Fruit fly (Drosophila melanogaster): ENCODE measurements around the gene phu.

The phu gene

DNA sequence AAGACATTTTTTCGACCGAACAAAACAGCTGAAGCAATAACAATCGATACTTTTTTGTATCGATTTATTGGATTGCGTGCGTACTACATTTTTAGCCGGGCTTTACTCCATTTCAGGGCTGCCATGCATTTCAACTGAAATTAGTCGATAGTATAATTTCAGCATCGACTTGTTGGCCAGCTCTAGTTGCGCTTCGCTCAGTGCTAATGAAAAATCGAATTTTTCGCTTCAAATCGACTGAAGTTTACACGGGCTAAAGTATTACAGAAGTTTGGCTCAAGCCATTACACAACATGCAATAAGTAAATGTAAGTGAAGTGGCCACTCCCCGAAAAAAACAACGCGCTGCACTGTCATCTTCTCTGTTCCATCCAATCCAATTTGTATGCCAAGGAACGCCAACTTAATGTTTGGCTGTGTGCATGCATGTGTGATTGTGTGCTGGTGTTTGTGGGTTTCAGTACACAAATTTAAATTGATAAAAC, 21.3 kb downstream of the phu start, which contains the start of the genes mRpL47, CG8176 and Kdm3 (continued):
- TF ChIP-seq CG4820 (GFP tag; optimal IDR thresholded peaks at IDR 0.05) (peak; percentile 45), pros (GFP tag; optimal IDR thresholded peaks at IDR 0.05) (no peak), Nf-YA (GFP tag; IDR thresholded peaks at IDR 0.05) (no peak), B-H2 (GFP tag; optimal IDR thresholded peaks at IDR 0.05) (peak; percentile 86), twi (tag; optimal IDR thresholded peaks at IDR 0.05) (peak; percentile 28), CG1603 (tag; optimal IDR thresholded peaks at IDR 0.05) (peak; percentile 94), sim (GFP tag; IDR thresholded peaks at IDR 0.05) (no peak), Bteb2 (GFP tag; optimal IDR thresholded peaks at IDR 0.05) (peak; percentile 61), exex (tag; optimal IDR thresholded peaks at IDR 0.05) (peak; percentile 56), CG12744 (GFP tag; optimal IDR thresholded peaks at IDR 0.05) (peak; percentile 48), mld (GFP tag; IDR thresholded peaks at IDR 0.05; ENCODE audit: partially characterized antibody) (no peak), kah (GFP tag; optimal IDR thresholded peaks at IDR 0.05) (no peak), CHES-1-like (GFP tag; optimal IDR thresholded peaks at IDR 0.05) (peak; percentile 91), CG6654 (GFP tag; optimal IDR thresholded peaks at IDR 0.05) (no peak), nerfin-2 (GFP tag; IDR thresholded peaks at IDR 0.05; ENCODE audit: partially characterized antibody) (no peak), CG10321 (GFP tag; IDR thresholded peaks at IDR 0.05) (no peak), h (optimal IDR thresholded peaks at IDR 0.05) (no peak), Xbp1 (GFP tag; optimal IDR thresholded peaks at IDR 0.05) (peak; percentile 71), chinmo (GFP tag; IDR thresholded peaks at IDR 0.05; ENCODE audit: partially characterized antibody) (no peak), CG1832 (GFP tag; optimal IDR thresholded peaks at IDR 0.05) (no peak), CG6813 (GFP tag; optimal IDR thresholded peaks at IDR 0.05) (no peak), Meics (GFP tag; optimal IDR thresholded peaks at IDR 0.05) (peak; percentile 30), emc (GFP tag; optimal IDR thresholded peaks at IDR 0.05) (peak; percentile 43), D (optimal IDR thresholded peaks at IDR 0.05) (no peak), D (GFP tag; optimal IDR thresholded peaks at IDR 0.05) (no peak), oc (tag; optimal IDR thresholded peaks at IDR 0.05) (no peak), pum (GFP tag; optimal IDR thresholded peaks at IDR 0.05) (peak; percentile 79), toy (GFP tag; IDR thresholded peaks at IDR 0.05) (no peak), Mad (GFP tag; optimal IDR thresholded peaks at IDR 0.05) (peak; percentile 66), CG4707 (GFP tag; optimal IDR thresholded peaks at IDR 0.05) (no peak), kay (GFP tag; optimal IDR thresholded peaks at IDR 0.05) (no peak), CG12659 (GFP tag; optimal IDR thresholded peaks at IDR 0.05) (peak; percentile 90), cad (GFP tag; optimal IDR thresholded peaks at IDR 0.05) (no peak), Antp (GFP tag; optimal IDR thresholded peaks at IDR 0.05) (peak; percentile 83), Nf-YC (tag; optimal IDR thresholded peaks at IDR 0.05) (peak; percentile 61), Atf-2 (GFP tag; optimal IDR thresholded peaks at IDR 0.05) (peak; percentile 61), CG7372 (GFP tag; IDR thresholded peaks at IDR 0.05) (no peak), CG6854 (GFP tag; optimal IDR thresholded peaks at IDR 0.05) (no peak), ham (GFP tag; IDR thresholded peaks at IDR 0.05) (no peak), CG15696 (tag; optimal IDR thresholded peaks at IDR 0.05) (peak; percentile 51), CG11398 (GFP tag; optimal IDR thresholded peaks at IDR 0.05) (peak; percentile 38), Dad (GFP tag; optimal IDR thresholded peaks at IDR 0.05) (peak; percentile 72), Trl (optimal IDR thresholded peaks at IDR 0.05) (no peak), Trl (GFP tag; optimal IDR thresholded peaks at IDR 0.05) (peak; percentile 79), Scr (GFP tag; IDR thresholded peaks at IDR 0.05; ENCODE audit: partially characterized antibody) (no peak), CG1233 (GFP tag; optimal IDR thresholded peaks at IDR 0.05) (peak; percentile 31), CG17328 (GFP tag; IDR thresholded peaks at IDR 0.05) (no peak), CG10147 (GFP tag; optimal IDR thresholded peaks at IDR 0.05) (peak; percentile 47), corto (GFP tag; optimal IDR thresholded peaks at IDR 0.05) (no peak), pfk (GFP tag; optimal IDR thresholded peaks at IDR 0.05) (peak; percentile 26), slou (GFP tag; optimal IDR thresholded peaks at IDR 0.05) (peak; percentile 79), CG10366 (GFP tag; IDR thresholded peaks at IDR 0.05) (no peak)
